Worm (Caenorhabditis elegans) whole organism, L4/young adult: Measurements from ENCODE around the gene cfim-2.

ENCODE experiments used
- W03F9.2 ChIP-seq: fragments of 150-350 bp; optimal IDR thresholded peaks from 2 replicates; lab custom pipeline; 2014; ENCODE audit warnings: missing biosample characterization, missing genetic modification characterization
- dao-5 ChIP-seq: sonication (generic microtip); optimal IDR thresholded peaks from 2 replicates; lab custom pipeline; 2016; ENCODE audit warnings: missing genotype, missing genetic modification characterization, moderate library complexity, missing compliant biosample characterization
- him-1 ChIP-seq: sonication (generic microtip); optimal IDR thresholded peaks from 2 replicates; lab custom pipeline; 2016; ENCODE audit warnings: missing genotype, missing genetic modification reagents, missing genetic modification characterization, missing compliant biosample characterization

DNA sequence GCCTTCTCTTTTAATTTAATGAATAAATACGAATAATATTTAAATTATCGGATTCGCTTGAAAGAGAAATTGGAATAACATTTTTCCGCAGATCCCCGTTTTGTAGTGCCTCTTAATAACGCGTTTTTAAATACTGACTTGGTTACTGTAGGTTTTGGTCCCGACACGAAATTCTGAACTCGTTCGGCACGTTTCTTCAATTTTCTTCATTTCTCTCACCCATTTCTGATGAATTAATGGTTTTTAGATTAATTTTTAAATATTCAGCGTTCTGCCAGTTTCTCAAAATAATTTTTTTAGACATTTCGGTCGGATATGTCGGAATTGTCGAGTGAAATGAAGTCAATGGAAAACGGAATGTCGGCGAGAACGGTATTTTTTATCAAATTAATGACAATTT, 24.8 kb upstream of the cfim-2 start, which contains the start of gene C27B7.5:
- TF ChIP-seq him-1 (tag; lab: Kevin White, UChicago): no peak
- TF ChIP-seq W03F9.2 (tag; lab: Kevin White, UChicago): no peak
- TF ChIP-seq dao-5 (tag; lab: Kevin White, UChicago): no peak
